Worm (Caenorhabditis elegans): Measurements from ENCODE around the gene F25E5.8.

Gene F25E5.8

DNA sequence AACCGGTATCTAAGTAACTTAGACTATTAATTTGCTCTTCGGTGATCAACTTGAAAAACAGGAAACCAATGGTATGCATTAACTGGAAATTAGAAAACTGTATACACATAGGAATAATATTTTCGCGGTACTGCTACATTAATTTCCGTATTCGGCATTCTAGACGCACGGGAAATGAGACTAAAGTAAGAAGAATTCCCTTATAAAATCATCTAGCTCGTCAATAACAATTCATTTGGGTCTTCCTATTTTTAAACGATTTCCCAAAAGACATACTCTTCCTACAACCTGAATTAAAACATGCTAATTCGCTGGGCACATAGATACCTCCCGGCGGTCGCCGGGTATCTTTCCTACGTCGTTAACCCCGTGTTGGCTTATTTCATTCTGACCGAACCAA lies 33.4 kb upstream of the F25E5.8 start, which contains the start of gene srj-13:
TSS of gene srj-13 (plus strand) at position 301 of the 400 bp plus-strand sequence.
- TF ChIP-seq med-1 (GFP tag; optimal IDR thresholded peaks at IDR 0.05; ENCODE audit: insufficient read depth) (no peak), ztf-29 (GFP tag; IDR thresholded peaks at IDR 0.05) (no peak), flt-1 (GFP tag; IDR thresholded peaks at IDR 0.05) (no peak), tab-1 (GFP tag; IDR thresholded peaks at IDR 0.05) (no peak), ztf-23 (GFP tag; IDR thresholded peaks at IDR 0.05) (no peak)

DNA sequence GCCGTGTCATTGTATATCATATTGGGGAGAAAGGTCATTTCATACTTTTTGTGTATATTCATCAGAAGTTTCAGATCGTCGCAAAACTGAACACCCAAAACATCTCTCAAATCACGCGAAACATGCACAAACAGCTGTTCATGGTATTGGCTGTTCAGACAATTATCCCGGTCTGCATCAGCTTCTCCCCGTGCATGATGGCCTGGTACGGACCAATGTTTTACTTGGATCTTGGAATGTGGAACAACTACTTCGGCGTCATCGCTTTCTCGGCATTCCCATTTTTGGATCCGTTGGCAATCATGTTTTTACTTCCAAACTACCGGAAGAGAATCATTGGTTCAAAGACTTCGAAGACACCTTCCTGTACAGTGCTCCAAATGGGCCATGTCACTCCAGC lies 32.2 kb upstream of the F25E5.8 start:
- TF ChIP-seq flt-1 (GFP tag; IDR thresholded peaks at IDR 0.05) (no peak), klf-2 (GFP tag; conservative IDR thresholded peaks at IDR 0.05) (no peak), tab-1 (GFP tag; IDR thresholded peaks at IDR 0.05) (no peak), T22C8.4 (GFP tag; IDR thresholded peaks at IDR 0.05) (no peak), cog-1 (tag; optimal IDR thresholded peaks at IDR 0.05) (no peak), ref-1 (GFP tag; conservative IDR thresholded peaks at IDR 0.05) (no peak), ztf-23 (GFP tag; IDR thresholded peaks at IDR 0.05) (no peak), med-1 (GFP tag; optimal IDR thresholded peaks at IDR 0.05; ENCODE audit: insufficient read depth) (no peak), ztf-29 (GFP tag; IDR thresholded peaks at IDR 0.05) (no peak)

DNA sequence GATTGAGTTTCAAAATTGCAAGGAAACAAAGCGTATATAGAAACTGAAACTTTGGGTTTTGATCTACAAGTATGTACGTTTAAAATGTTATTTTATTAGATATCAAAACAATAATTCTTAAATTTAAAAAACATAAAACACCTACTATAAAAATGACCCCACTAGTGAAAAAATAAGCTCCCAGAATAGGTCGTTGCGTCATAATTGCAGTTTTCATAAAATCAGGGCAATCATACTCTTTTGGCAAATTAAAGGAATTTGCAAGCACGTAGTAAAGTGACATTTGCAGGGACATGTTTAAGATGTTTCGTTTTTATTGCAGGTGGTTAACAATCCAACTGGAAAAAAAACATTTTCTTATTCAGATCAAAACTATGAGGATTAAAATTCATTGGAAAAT lies 27.2 kb upstream of the F25E5.8 start, which contains the start of gene srt-6:
TSS of gene srt-6 (minus strand) at position 295 of the 400 bp plus-strand sequence.
- no peak for TF ChIP-seq ztf-23 (GFP tag; IDR thresholded peaks at IDR 0.05)
- TF ChIP-seq T22C8.4 (GFP tag; IDR thresholded peaks at IDR 0.05) = no peak
- no peak for TF ChIP-seq ref-1 (GFP tag; conservative IDR thresholded peaks at IDR 0.05)
- TF ChIP-seq klf-2 (GFP tag; conservative IDR thresholded peaks at IDR 0.05) = no peak
- no peak for TF ChIP-seq tab-1 (GFP tag; IDR thresholded peaks at IDR 0.05)
- no peak for TF ChIP-seq flt-1 (GFP tag; IDR thresholded peaks at IDR 0.05)
- no peak for TF ChIP-seq cog-1 (tag; optimal IDR thresholded peaks at IDR 0.05)
- no peak for TF ChIP-seq med-1 (GFP tag; optimal IDR thresholded peaks at IDR 0.05; ENCODE audit: insufficient read depth)
- no peak for TF ChIP-seq ztf-29 (GFP tag; IDR thresholded peaks at IDR 0.05)

DNA sequence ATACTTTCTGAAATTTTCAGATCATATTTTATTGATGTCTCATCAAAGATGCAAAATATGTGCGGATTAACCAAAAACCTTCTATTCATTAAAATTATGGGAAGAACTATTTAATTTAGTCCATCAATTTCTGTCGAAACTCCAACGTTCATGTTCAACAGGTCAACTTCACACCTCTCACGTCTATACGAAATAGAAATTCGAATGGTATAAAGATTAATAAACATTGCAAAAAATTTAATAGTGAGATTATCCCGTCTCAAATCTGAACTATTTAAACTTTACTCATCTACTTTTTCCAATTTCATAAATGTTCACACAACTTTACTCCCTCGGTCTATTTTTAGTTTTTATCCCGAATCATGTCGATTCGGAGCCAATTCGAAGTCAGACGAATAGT lies 26.1 kb upstream of the F25E5.8 start, which contains the start of gene R13D7.2:
TSS of gene R13D7.2 (plus strand) at position 301 of the 400 bp plus-strand sequence.
- TF ChIP-seq tab-1 (GFP tag; IDR thresholded peaks at IDR 0.05) (no peak), T22C8.4 (GFP tag; IDR thresholded peaks at IDR 0.05) (no peak), cog-1 (tag; optimal IDR thresholded peaks at IDR 0.05) (no peak), ref-1 (GFP tag; conservative IDR thresholded peaks at IDR 0.05) (no peak), med-1 (GFP tag; optimal IDR thresholded peaks at IDR 0.05; ENCODE audit: insufficient read depth) (no peak), ztf-23 (GFP tag; IDR thresholded peaks at IDR 0.05) (no peak), klf-2 (GFP tag; conservative IDR thresholded peaks at IDR 0.05) (no peak), flt-1 (GFP tag; IDR thresholded peaks at IDR 0.05) (no peak), ztf-29 (GFP tag; IDR thresholded peaks at IDR 0.05) (no peak)

DNA sequence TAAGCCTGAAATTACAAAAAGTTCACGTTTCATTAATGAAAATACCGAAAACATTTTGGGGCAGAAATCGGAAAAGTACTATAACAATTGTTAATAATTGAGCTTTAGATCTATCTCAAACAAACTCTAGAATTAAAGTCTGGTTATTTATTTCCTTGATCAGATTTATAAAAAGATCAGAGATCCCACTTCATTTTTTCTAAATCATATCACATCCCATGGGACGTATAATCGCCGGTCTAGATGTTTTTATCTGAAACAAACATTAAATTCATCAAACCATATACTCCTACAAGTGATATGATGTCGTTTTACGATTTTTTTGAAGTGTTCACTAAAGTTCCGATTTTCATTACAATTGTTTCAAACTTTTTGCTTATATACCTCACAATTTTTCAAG lies 24.0 kb upstream of the F25E5.8 start, which contains the start of gene str-41:
TSS of gene str-41 (plus strand) at position 301 of the 400 bp plus-strand sequence.
- TF ChIP-seq tab-1 (GFP tag; IDR thresholded peaks at IDR 0.05) = no peak
- TF ChIP-seq ztf-29 (GFP tag; IDR thresholded peaks at IDR 0.05) = no peak
- TF ChIP-seq flt-1 (GFP tag; IDR thresholded peaks at IDR 0.05) = no peak
- no peak for TF ChIP-seq T22C8.4 (GFP tag; IDR thresholded peaks at IDR 0.05)

DNA sequence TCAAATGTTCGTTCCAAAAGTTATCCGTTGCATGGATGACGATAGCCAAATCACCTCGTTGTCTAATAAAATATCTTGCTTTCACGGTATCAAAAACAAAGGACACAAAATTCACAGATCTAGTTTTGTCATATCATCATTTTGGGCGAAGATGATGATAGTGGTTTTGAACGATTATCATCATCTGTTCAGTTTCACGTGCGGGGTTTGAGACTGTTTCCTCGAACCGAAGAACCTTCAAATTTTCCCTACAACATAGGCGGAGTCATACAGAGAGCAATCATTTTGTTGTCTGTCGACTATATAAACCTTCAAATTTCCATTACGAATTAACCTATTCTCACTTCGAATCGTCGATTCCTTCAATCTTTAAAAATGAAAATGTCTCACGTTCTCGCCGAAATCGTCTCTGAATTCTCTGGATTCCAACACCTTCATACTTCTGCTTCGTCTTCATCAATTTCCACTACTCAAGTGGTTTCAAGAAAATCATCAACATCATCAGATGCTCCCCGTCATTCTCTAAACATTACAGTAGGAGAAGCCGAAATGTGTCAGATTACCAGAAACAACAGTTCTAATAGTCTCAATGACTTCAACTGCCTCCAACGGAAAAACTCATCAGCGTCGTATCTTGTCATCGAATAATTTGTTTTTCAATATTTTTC lies 22.5 kb upstream of the F25E5.8 start, which contains the start of gene F18E3.11:
TSS of gene F18E3.11 (plus strand) at position 376 of the 668 bp plus-strand sequence.
- TF ChIP-seq klf-2 (GFP tag; conservative IDR thresholded peaks at IDR 0.05) (no peak), flt-1 (GFP tag; IDR thresholded peaks at IDR 0.05) (no peak), ref-1 (GFP tag; conservative IDR thresholded peaks at IDR 0.05) (no peak), cog-1 (tag; optimal IDR thresholded peaks at IDR 0.05) (no peak), tab-1 (GFP tag; IDR thresholded peaks at IDR 0.05) (no peak), T22C8.4 (GFP tag; IDR thresholded peaks at IDR 0.05) (no peak), ztf-23 (GFP tag; IDR thresholded peaks at IDR 0.05) (no peak), med-1 (GFP tag; optimal IDR thresholded peaks at IDR 0.05; ENCODE audit: insufficient read depth) (no peak), ztf-29 (GFP tag; IDR thresholded peaks at IDR 0.05) (no peak)

DNA sequence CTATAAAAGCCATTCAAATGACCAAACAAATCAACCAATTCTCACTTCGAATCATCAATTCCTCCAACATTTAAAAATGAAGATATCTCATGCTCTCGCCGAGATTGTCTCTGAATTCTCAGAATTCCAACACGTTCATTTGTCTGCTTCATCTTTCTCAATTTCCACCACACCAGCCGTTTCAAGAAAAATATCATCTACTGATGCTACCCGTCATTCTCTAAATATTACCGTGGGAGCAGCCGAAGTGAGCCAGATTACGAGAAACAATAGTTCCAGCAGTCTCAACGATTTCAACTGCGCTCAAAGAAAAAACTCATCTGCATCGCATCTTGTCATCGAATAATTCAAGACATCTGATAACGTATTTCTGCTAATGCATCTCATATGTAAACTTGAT lies 20.8 kb upstream of the F25E5.8 start, which contains the start of gene F18E3.12:
TSS of gene F18E3.12 (plus strand) at position 77 of the 400 bp plus-strand sequence.
- TF ChIP-seq ztf-23 (GFP tag; IDR thresholded peaks at IDR 0.05) (no peak), klf-2 (GFP tag; conservative IDR thresholded peaks at IDR 0.05) (no peak), flt-1 (GFP tag; IDR thresholded peaks at IDR 0.05) (no peak), cog-1 (tag; optimal IDR thresholded peaks at IDR 0.05) (no peak), T22C8.4 (GFP tag; IDR thresholded peaks at IDR 0.05) (no peak), med-1 (GFP tag; optimal IDR thresholded peaks at IDR 0.05; ENCODE audit: insufficient read depth) (no peak)

DNA sequence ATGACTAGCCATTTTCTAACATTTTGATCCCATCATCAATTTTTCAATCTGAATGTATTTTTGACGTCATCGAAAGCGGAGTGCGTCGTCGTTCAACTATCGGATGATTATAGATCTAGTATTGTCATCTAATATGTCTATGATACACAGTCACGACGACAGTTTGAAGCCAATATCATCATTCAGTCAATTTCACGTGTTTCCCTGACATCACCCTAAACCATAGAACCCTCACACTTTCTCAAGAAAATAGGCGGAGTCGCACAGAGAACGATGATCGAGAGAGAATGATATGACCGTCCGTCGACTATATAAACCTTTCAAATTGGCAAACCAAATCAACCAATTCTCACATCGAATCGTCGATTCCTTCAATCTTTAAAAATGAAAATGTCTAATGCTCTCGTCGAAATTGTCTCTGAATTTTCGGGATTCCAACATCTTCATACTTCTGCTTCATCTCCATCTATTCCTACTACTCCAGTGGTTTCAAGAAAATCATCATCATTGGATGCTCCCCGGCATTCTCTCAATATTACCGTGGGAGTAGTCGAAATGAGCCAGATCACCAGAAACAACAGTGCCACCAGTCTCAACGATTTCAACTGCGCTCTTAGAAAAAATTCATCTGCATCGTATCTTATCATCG lies 19.8 kb upstream of the F25E5.8 start, which contains the start of gene F18E3.13:
TSS of gene F18E3.13 (plus strand) at position 385 of the 649 bp plus-strand sequence.
- TF ChIP-seq cog-1 (tag; optimal IDR thresholded peaks at IDR 0.05) (no peak), T22C8.4 (GFP tag; IDR thresholded peaks at IDR 0.05) (no peak), klf-2 (GFP tag; conservative IDR thresholded peaks at IDR 0.05) (no peak), ztf-23 (GFP tag; IDR thresholded peaks at IDR 0.05) (no peak), ref-1 (GFP tag; conservative IDR thresholded peaks at IDR 0.05) (no peak), ztf-29 (GFP tag; IDR thresholded peaks at IDR 0.05) (no peak), flt-1 (GFP tag; IDR thresholded peaks at IDR 0.05) (no peak), med-1 (GFP tag; optimal IDR thresholded peaks at IDR 0.05; ENCODE audit: insufficient read depth) (no peak)

DNA sequence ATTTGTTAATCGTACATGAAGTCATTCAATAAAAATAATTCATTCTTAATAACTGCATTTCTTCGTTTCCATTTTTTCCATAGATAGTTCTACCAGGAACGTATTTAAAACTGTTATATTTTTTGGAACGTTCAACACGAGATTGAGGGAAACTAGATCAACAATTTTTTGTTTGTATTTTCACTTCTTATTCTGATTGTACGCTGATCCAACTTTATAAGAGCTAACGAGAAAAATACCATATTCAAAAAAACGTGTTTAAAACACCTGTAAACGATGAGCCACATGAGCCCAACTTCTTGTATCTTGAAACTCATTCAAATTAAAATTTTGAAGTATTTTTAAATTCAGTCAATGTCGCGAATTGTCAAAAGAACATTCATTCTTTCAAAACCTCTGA lies 19.2 kb upstream of the F25E5.8 start:
- TF ChIP-seq T22C8.4 (GFP tag; IDR thresholded peaks at IDR 0.05) (no peak), ztf-23 (GFP tag; IDR thresholded peaks at IDR 0.05) (no peak), flt-1 (GFP tag; IDR thresholded peaks at IDR 0.05) (no peak), ztf-29 (GFP tag; IDR thresholded peaks at IDR 0.05) (no peak), ref-1 (GFP tag; conservative IDR thresholded peaks at IDR 0.05) (no peak)

Data from whole organism, midembryonic.